Worm (Caenorhabditis elegans): ENCODE results near the gene C03B1.6.
A peak's percentile ranks its signal among the peaks of the same experiment; 100 is the strongest.

C03B1.6 gene

DNA sequence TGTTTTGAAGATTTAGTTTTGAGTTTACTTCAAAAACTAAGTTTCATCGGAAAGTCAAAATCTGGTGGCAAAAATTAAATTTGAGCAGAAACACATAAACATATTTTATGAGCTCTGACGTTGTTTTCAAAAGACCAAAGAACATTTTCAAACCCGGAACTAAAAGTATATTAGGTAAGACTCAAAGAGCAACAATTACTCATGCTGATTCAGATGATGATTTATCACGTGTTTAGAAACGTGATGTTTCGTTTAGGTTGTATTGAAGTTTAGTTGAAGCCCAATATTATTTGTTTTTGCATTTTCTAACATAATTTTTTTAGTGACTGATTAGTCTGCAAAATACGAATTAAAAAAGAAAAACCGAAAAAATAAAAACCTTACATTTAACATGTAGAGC, 3.6 kb downstream of the C03B1.6 start:
- TF ChIP-seq ceh-82 (tag; optimal IDR thresholded peaks at IDR 0.05) = no peak
- TF ChIP-seq fkh-10 (GFP tag; optimal IDR thresholded peaks at IDR 0.05) = no peak
- TF ChIP-seq sox-4 (tag; optimal IDR thresholded peaks at IDR 0.05) = peak; percentile 43
- peak; percentile 78 for TF ChIP-seq fkh-8 (tag; optimal IDR thresholded peaks at IDR 0.05)
- TF ChIP-seq tlp-1 (tag; optimal IDR thresholded peaks at IDR 0.05) = no peak
- TF ChIP-seq C04F5.9 (tag; optimal IDR thresholded peaks at IDR 0.05) = no peak
- TF ChIP-seq xbp-1 (tag; optimal IDR thresholded peaks at IDR 0.05) = peak; percentile 15
- TF ChIP-seq hlh-4 (tag; optimal IDR thresholded peaks at IDR 0.05) = no peak
- TF ChIP-seq lin-14 (GFP tag; optimal IDR thresholded peaks at IDR 0.05) = no peak
- TF ChIP-seq pqm-1 (tag; optimal IDR thresholded peaks at IDR 0.05) = no peak
- peak; percentile 60 for TF ChIP-seq ceh-8 (GFP tag; optimal IDR thresholded peaks at IDR 0.05)
- TF ChIP-seq nhr-47 (tag; optimal IDR thresholded peaks at IDR 0.05) = no peak
- peak; percentile 51 for TF ChIP-seq nhr-71 (tag; optimal IDR thresholded peaks at IDR 0.05)
- TF ChIP-seq vab-15 (tag; optimal IDR thresholded peaks at IDR 0.05) = no peak
- TF ChIP-seq efl-3 (GFP tag; optimal IDR thresholded peaks at IDR 0.05) = no peak
- TF ChIP-seq lin-39 (tag; optimal IDR thresholded peaks at IDR 0.05) = no peak
- TF ChIP-seq F16B12.6 (tag; optimal IDR thresholded peaks at IDR 0.05) = no peak
- no peak for TF ChIP-seq isw-1 (GFP tag; IDR thresholded peaks at IDR 0.05)
- no peak for TF ChIP-seq fos-1 (tag; optimal IDR thresholded peaks at IDR 0.05)
- no peak for TF ChIP-seq egl-13 (tag; optimal IDR thresholded peaks at IDR 0.05)
- no peak for TF ChIP-seq sptf-1 (tag; optimal IDR thresholded peaks at IDR 0.05)
- no peak for TF ChIP-seq swsn-7 (tag; optimal IDR thresholded peaks at IDR 0.05)
- TF ChIP-seq lin-15B (tag; optimal IDR thresholded peaks at IDR 0.05) = no peak
- no peak for TF ChIP-seq ama-1 (optimal IDR thresholded peaks at IDR 0.05)
- TF ChIP-seq hlh-17 (GFP tag; optimal IDR thresholded peaks at IDR 0.05; ENCODE audit: borderline replicate concordance) = no peak
- TF ChIP-seq nhr-20 (tag; optimal IDR thresholded peaks at IDR 0.05) = peak; percentile 3
- TF ChIP-seq skn-1 (tag; optimal IDR thresholded peaks at IDR 0.05) = no peak
- TF ChIP-seq elt-3 (tag; optimal IDR thresholded peaks at IDR 0.05) = no peak
- no peak for TF ChIP-seq zag-1 (tag; optimal IDR thresholded peaks at IDR 0.05)
- TF ChIP-seq ceh-88 (GFP tag; IDR thresholded peaks at IDR 0.05) = no peak
- TF ChIP-seq ztf-11 (tag; optimal IDR thresholded peaks at IDR 0.05) = no peak

ce11 chrX:6355030-6355635, 5.0 kb downstream of the C03B1.6 start, which contains the start of gene C03B1.5:
Gene C03B1.5 (plus strand): TSS chrX:6355585.
- TF ChIP-seq lin-35 (GFP tag; optimal IDR thresholded peaks at IDR 0.05) (no peak), swsn-7 (tag; optimal IDR thresholded peaks at IDR 0.05) (no peak), blmp-1 (tag; optimal IDR thresholded peaks at IDR 0.05) (no peak), mef-2 (tag; optimal IDR thresholded peaks at IDR 0.05) (no peak), fkh-10 (GFP tag; optimal IDR thresholded peaks at IDR 0.05) (no peak), irx-1 (tag; optimal IDR thresholded peaks at IDR 0.05) (no peak), efl-1 (optimal IDR thresholded peaks at IDR 0.05) (no peak), efl-1 (GFP tag; optimal IDR thresholded peaks at IDR 0.05 in 1 of 2) (peak in 1 of 2 experiments; percentile 91), elt-2 (tag; optimal IDR thresholded peaks at IDR 0.05) (peak; percentile 15), dpl-1 (GFP tag; optimal IDR thresholded peaks at IDR 0.05) (no peak), mdl-1 (tag; optimal IDR thresholded peaks at IDR 0.05) (no peak), mep-1 (tag; optimal IDR thresholded peaks at IDR 0.05) (no peak), lin-15B (tag; optimal IDR thresholded peaks at IDR 0.05) (no peak), fos-1 (tag; optimal IDR thresholded peaks at IDR 0.05) (no peak), ets-5 (GFP tag; IDR thresholded peaks at IDR 0.05) (no peak), unc-62 (GFP tag; optimal IDR thresholded peaks at IDR 0.05) (no peak)
